Worm (Caenorhabditis elegans): ENCODE data around the gene C05D11.8.

DNA sequence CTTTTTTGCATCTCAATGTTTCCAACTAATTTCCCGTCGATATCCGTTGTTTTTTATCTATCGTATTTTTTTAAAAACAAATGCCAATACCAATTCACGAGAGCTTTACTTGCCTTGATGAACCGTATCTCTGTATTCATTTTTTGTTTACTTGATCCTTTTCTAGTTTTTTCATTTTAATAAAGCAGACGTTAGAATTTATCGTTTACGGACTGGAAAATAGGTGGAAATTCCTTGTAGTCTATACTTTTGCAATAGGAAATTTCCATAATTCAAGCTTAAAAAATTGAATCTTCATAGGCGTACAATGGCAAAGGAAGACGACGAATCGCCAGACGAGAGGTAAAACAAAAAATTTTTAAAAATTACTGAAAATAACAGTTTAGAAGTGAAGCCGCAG lies 32.7 kb upstream of the C05D11.8 start, which contains the start of gene algn-1:
- TF ChIP-seq ceh-28 (tag; optimal IDR thresholded peaks at IDR 0.05) (no peak), fkh-10 (GFP tag; optimal IDR thresholded peaks at IDR 0.05) (no peak), lin-38 (GFP tag; IDR thresholded peaks at IDR 0.05) (no peak), ceh-44 (GFP tag; IDR thresholded peaks at IDR 0.05) (no peak), ceh-20 (GFP tag; IDR thresholded peaks at IDR 0.05) (no peak)

Data from whole organism, L4 larva.